Worm (Caenorhabditis elegans) whole organism, L4 larva: Measurements from ENCODE around the gene C45H4.21.

Source experiments
- F26F4.8 ChIP-seq: fragments of 200-800 bp; sonication (Bioruptor generic); conservative IDR thresholded peaks from 2 replicates; pipeline ENCODE4 v1.3.6; 2022; ENCODE audit warnings: missing genetic modification characterization, missing compliant biosample characterization
- F49E8.2 ChIP-seq: sonication (generic microtip); optimal IDR thresholded peaks from 2 replicates; lab custom pipeline; 2016; ENCODE audit warnings: missing compliant biosample characterization, mild to moderate bottlenecking, missing genetic modification characterization, borderline replicate concordance
- T26A8.4 ChIP-seq: fragments of 200-800 bp; sonication (Bioruptor generic); IDR thresholded peaks from 2 replicates; pipeline ENCODE4 v1.3.6; 2022; ENCODE audit warnings: missing genetic modification characterization, missing compliant biosample characterization
- Y105C5A.15 ChIP-seq: fragments of 200-800 bp; sonication (Bioruptor generic); IDR thresholded peaks from 2 replicates; pipeline ENCODE4 v1.3.6; 2022; ENCODE audit warnings: missing genetic modification characterization, missing compliant biosample characterization
- ZK546.5 ChIP-seq, 2 experiments: sonication (generic microtip); optimal IDR thresholded peaks; 2 replicates each; lab custom pipeline; 2017; ENCODE audit warnings: missing biosample characterization in 2 of 2, missing genetic modification characterization in 2 of 2
- aly-2 ChIP-seq: sonication (generic microtip); optimal IDR thresholded peaks from 2 replicates; lab custom pipeline; 2018; ENCODE audit warnings: missing biosample characterization, missing genetic modification characterization
- ama-1 ChIP-seq: fragments of 150-350 bp; optimal IDR thresholded peaks from 2 replicates; lab custom pipeline; 2014; ENCODE audit warnings: inconsistent platforms, mixed read lengths
- attf-4 ChIP-seq: sonication (generic microtip); optimal IDR thresholded peaks from 3 replicates; lab custom pipeline; 2017; ENCODE audit warnings: missing biosample characterization, missing genetic modification characterization
- ceh-20 ChIP-seq: fragments of 200-800 bp; sonication (Bioruptor generic); IDR thresholded peaks from 2 replicates; pipeline ENCODE4 v1.3.6; 2022; ENCODE audit warnings: missing genetic modification reagents, missing genetic modification characterization, missing compliant biosample characterization
- ceh-28 ChIP-seq: fragments of 150-350 bp; optimal IDR thresholded peaks from 2 replicates; lab custom pipeline; 2014; ENCODE audit warnings: missing biosample characterization, missing genetic modification reagents, missing genetic modification characterization
- ces-1 ChIP-seq: fragments of 150-350 bp; sonication (generic microtip); optimal IDR thresholded peaks from 4 replicates; lab custom pipeline; 2014; ENCODE audit warnings: missing biosample characterization, missing genetic modification reagents, missing genetic modification characterization
- ctbp-1 ChIP-seq: fragments of 200-800 bp; sonication (Bioruptor generic); IDR thresholded peaks from 2 replicates; pipeline ENCODE4 v1.3.6; 2022; ENCODE audit warnings: missing genetic modification reagents, missing genetic modification characterization, missing compliant biosample characterization
- daf-12 ChIP-seq: fragments of 150-350 bp; optimal IDR thresholded peaks from 2 replicates; lab custom pipeline; 2014; ENCODE audit warnings: missing biosample characterization, missing genetic modification reagents, missing genetic modification characterization
- daf-16 ChIP-seq, 3 experiments: sonication (generic microtip); optimal IDR thresholded peaks; 2 replicates each; lab custom pipeline; 2016 to 2017; ENCODE audit warnings: missing genetic modification characterization in 3 of 3, missing genetic modification reagents in 3 of 3, mild to moderate bottlenecking in 2 of 3, missing compliant biosample characterization in 2 of 3, missing biosample characterization in 1 of 3, moderate library complexity in 1 of 3
- daf-19 ChIP-seq: fragments of 200-800 bp; sonication (Bioruptor generic); conservative IDR thresholded peaks from 2 replicates; pipeline ENCODE4 v1.3.6; 2022; ENCODE audit warnings: missing genetic modification characterization, missing compliant biosample characterization
- daf-8 ChIP-seq: fragments of 200-800 bp; sonication (Bioruptor generic); IDR thresholded peaks from 2 replicates; pipeline ENCODE4 v1.3.6; 2022; ENCODE audit warnings: missing genetic modification characterization, missing compliant biosample characterization
- dmd-6 ChIP-seq: fragments of 200-800 bp; sonication (Bioruptor generic); IDR thresholded peaks from 2 replicates; pipeline ENCODE4 v1.3.6; 2022; ENCODE audit warnings: missing genetic modification reagents, missing genetic modification characterization, missing compliant biosample characterization
- dmd-8 ChIP-seq: fragments of 200-800 bp; sonication (Bioruptor generic); IDR thresholded peaks from 2 replicates; pipeline ENCODE4 v1.3.6; 2022; ENCODE audit warnings: missing genetic modification characterization, missing compliant biosample characterization
- dmd-9 ChIP-seq: fragments of 200-800 bp; sonication (Bioruptor generic); IDR thresholded peaks from 2 replicates; pipeline ENCODE4 v1.3.6; 2022; ENCODE audit warnings: missing genetic modification reagents, missing genetic modification characterization, missing compliant biosample characterization
- dve-1 ChIP-seq: sonication (generic microtip); optimal IDR thresholded peaks from 2 replicates; lab custom pipeline; 2017; ENCODE audit warnings: antibody characterized with exemption, mild to moderate bottlenecking, missing genetic modification characterization, missing compliant biosample characterization; ENCODE audit not compliant: insufficient read depth
- fkh-10 ChIP-seq: fragments of 150-350 bp; optimal IDR thresholded peaks from 2 replicates; lab custom pipeline; 2014; ENCODE audit warnings: missing biosample characterization, missing genetic modification reagents, missing genetic modification characterization
- hlh-11 ChIP-seq: fragments of 200-800 bp; sonication (Bioruptor generic); optimal IDR thresholded peaks from 2 replicates; lab custom pipeline; 2018; ENCODE audit warnings: mild to moderate bottlenecking, missing genetic modification characterization, missing compliant biosample characterization
- hmg-1.1 ChIP-seq: fragments of 200-800 bp; sonication (Bioruptor generic); IDR thresholded peaks from 2 replicates; pipeline ENCODE4 v1.3.6; 2022; ENCODE audit warnings: missing genetic modification reagents, missing genetic modification characterization, missing compliant biosample characterization
- lim-7 ChIP-seq: fragments of 200-800 bp; sonication (Bioruptor generic); IDR thresholded peaks from 2 replicates; pipeline ENCODE4 v1.3.6; 2022; ENCODE audit warnings: missing genetic modification characterization, missing compliant biosample characterization
- lin-1 ChIP-seq: fragments of 200-800 bp; sonication (Bioruptor generic); IDR thresholded peaks from 2 replicates; pipeline ENCODE4 v1.3.6; 2022; ENCODE audit warnings: missing genetic modification reagents, missing genetic modification characterization, missing compliant biosample characterization
- lin-15B ChIP-seq: fragments of 150-350 bp; sonication (generic microtip); optimal IDR thresholded peaks from 3 replicates; lab custom pipeline; 2014; ENCODE audit warnings: missing biosample characterization, missing genetic modification characterization
- lin-39 ChIP-seq: fragments of 150-350 bp; optimal IDR thresholded peaks from 2 replicates; lab custom pipeline; 2014; ENCODE audit warnings: missing biosample characterization, missing genetic modification reagents, missing genetic modification characterization
- madf-5 ChIP-seq, 2 experiments: fragments of 200-800 bp; sonication (Bioruptor generic); IDR thresholded peaks; 2 replicates each; pipeline ENCODE4 v1.3.6; 2022; ENCODE audit warnings: missing compliant biosample characterization in 2 of 2, missing genetic modification characterization in 2 of 2
- mdl-1 ChIP-seq, 2 experiments: fragments of 150-350 bp in 1 of 2; sonication (generic microtip) in 1 of 2; optimal IDR thresholded peaks; 2 replicates each; lab custom pipeline; 2014 to 2017; ENCODE audit warnings: missing biosample characterization in 2 of 2, missing genetic modification characterization in 2 of 2
- mdt-29 ChIP-seq: fragments of 200-800 bp; sonication (Bioruptor generic); IDR thresholded peaks from 2 replicates; pipeline ENCODE4 v1.3.6; 2022; ENCODE audit warnings: missing genetic modification reagents, missing genetic modification characterization, missing compliant biosample characterization
- mep-1 ChIP-seq: fragments of 150-350 bp; sonication (generic microtip); optimal IDR thresholded peaks from 3 replicates; lab custom pipeline; 2014; ENCODE audit warnings: missing biosample characterization, missing genetic modification characterization
- mes-2 ChIP-seq: sonication (generic microtip); optimal IDR thresholded peaks from 2 replicates; lab custom pipeline; 2016; ENCODE audit warnings: missing genotype, mild to moderate bottlenecking, missing genetic modification characterization, missing compliant biosample characterization; ENCODE audit not compliant: poor library complexity, severe bottlenecking
- mxl-2 ChIP-seq: fragments of 200-800 bp; sonication (Bioruptor generic); conservative IDR thresholded peaks from 2 replicates; pipeline ENCODE4 v1.3.6; 2022; ENCODE audit warnings: missing genetic modification reagents, missing genetic modification characterization, missing compliant biosample characterization
- nhr-10 ChIP-seq: fragments of 150-350 bp; optimal IDR thresholded peaks from 2 replicates; lab custom pipeline; 2014; ENCODE audit warnings: missing biosample characterization, missing genetic modification characterization
- nhr-11 ChIP-seq: fragments of 150-350 bp; optimal IDR thresholded peaks from 2 replicates; lab custom pipeline; 2014; ENCODE audit warnings: missing biosample characterization, missing genetic modification characterization
- nhr-111 ChIP-seq: fragments of 200-800 bp; sonication (Bioruptor generic); optimal IDR thresholded peaks from 2 replicates; lab custom pipeline; 2018; ENCODE audit warnings: mild to moderate bottlenecking, missing genetic modification characterization, missing compliant biosample characterization
- nhr-28 ChIP-seq: fragments of 150-350 bp; optimal IDR thresholded peaks from 2 replicates; lab custom pipeline; 2014; ENCODE audit warnings: missing biosample characterization, missing genetic modification characterization
- nhr-42 ChIP-seq: fragments of 200-800 bp; sonication (Bioruptor generic); IDR thresholded peaks from 2 replicates; pipeline ENCODE4 v1.3.6; 2022; ENCODE audit warnings: missing genetic modification characterization, missing compliant biosample characterization
- nhr-48 ChIP-seq: sonication (generic microtip); optimal IDR thresholded peaks from 2 replicates; lab custom pipeline; 2016; ENCODE audit warnings: mild to moderate bottlenecking, missing genetic modification characterization, missing compliant biosample characterization
- nhr-6 ChIP-seq: fragments of 150-350 bp; optimal IDR thresholded peaks from 2 replicates; lab custom pipeline; 2014; ENCODE audit warnings: missing biosample characterization, missing genetic modification characterization
- php-3 ChIP-seq: fragments of 200-800 bp; sonication (Bioruptor generic); IDR thresholded peaks from 2 replicates; pipeline ENCODE4 v1.3.6; 2022; ENCODE audit warnings: missing genetic modification reagents, missing genetic modification characterization, missing compliant biosample characterization
- pqm-1 ChIP-seq: sonication (generic microtip); optimal IDR thresholded peaks from 2 replicates; lab custom pipeline; 2017; ENCODE audit warnings: missing biosample characterization, missing genetic modification characterization
- snpc-1.2 ChIP-seq: fragments of 200-800 bp; sonication (Bioruptor generic); IDR thresholded peaks from 2 replicates; pipeline ENCODE4 v1.3.6; 2022; ENCODE audit warnings: missing genetic modification reagents, missing genetic modification characterization, missing compliant biosample characterization
- spr-1 ChIP-seq: sonication (generic microtip); optimal IDR thresholded peaks from 2 replicates; lab custom pipeline; 2016; ENCODE audit warnings: mild to moderate bottlenecking, missing genetic modification characterization, missing compliant biosample characterization
- spr-3 ChIP-seq: fragments of 200-800 bp; sonication (Bioruptor generic); optimal IDR thresholded peaks from 2 replicates; lab custom pipeline; 2018; ENCODE audit warnings: mild to moderate bottlenecking, missing genetic modification characterization, missing compliant biosample characterization
- tra-1 ChIP-seq: fragments of 200-800 bp; sonication (Bioruptor generic); IDR thresholded peaks from 2 replicates; pipeline ENCODE4 v1.3.6; 2022; ENCODE audit warnings: missing genetic modification reagents, missing genetic modification characterization, missing compliant biosample characterization
- unc-130 ChIP-seq: sonication (generic microtip); optimal IDR thresholded peaks from 2 replicates; lab custom pipeline; 2016; ENCODE audit warnings: missing genetic modification reagents, missing genetic modification characterization, missing compliant biosample characterization
- zip-11 ChIP-seq: fragments of 200-800 bp; sonication (Bioruptor generic); IDR thresholded peaks from 2 replicates; pipeline ENCODE4 v1.3.6; 2022; ENCODE audit warnings: missing genetic modification characterization, missing compliant biosample characterization
- ztf-7 ChIP-seq: fragments of 150-350 bp; optimal IDR thresholded peaks from 2 replicates; lab custom pipeline; 2014; ENCODE audit warnings: missing biosample characterization, missing genetic modification characterization

The C45H4.21 gene

ce11 chrV:2126554-2126953 lies 22.8 kb downstream of the C45H4.21 start:
- TF ChIP-seq madf-5 (GFP tag; IDR thresholded peaks at IDR 0.05; lab: Robert Waterston, UW) (no peak), lin-39 (tag; lab: Kevin White, UChicago) (no peak), aly-2 (no peak), zip-11 (GFP tag; lab: Robert Waterston, UW) (no peak), nhr-6 (no peak), fkh-10 (GFP tag; lab: Kevin White, UChicago) (no peak), mdl-1 (tag; optimal IDR thresholded peaks at IDR 0.05; lab: Kevin White, UChicago) (no peak), F26F4.8 (GFP tag; lab: Robert Waterston, UW) (no peak), nhr-10 (tag; lab: Kevin White, UChicago) (no peak), pqm-1 (tag; lab: Kevin White, UChicago) (no peak), ceh-28 (tag; lab: Kevin White, UChicago) (peak; percentile 13), spr-1 (tag; lab: Kevin White, UChicago) (no peak), mxl-2 (GFP tag; lab: Robert Waterston, UW) (no peak; the same call in 1 of the 2 replicates), nhr-48 (tag; lab: Kevin White, UChicago) (no peak), daf-16 (GFP tag; optimal IDR thresholded peaks at IDR 0.05; lab: Kevin White, UChicago) (no peak), daf-16 (tag; optimal IDR thresholded peaks at IDR 0.05; lab: Kevin White, UChicago) (peak; percentile 82), hmg-1.1 (GFP tag; lab: Robert Waterston, UW) (no peak), hlh-11 (no peak), dmd-6 (GFP tag; lab: Robert Waterston, UW) (peak; percentile 19; the same call in 1 of the 2 replicates), nhr-111 (GFP tag; lab: Kevin White, UChicago) (no peak), dmd-9 (GFP tag; lab: Robert Waterston, UW) (no peak), ctbp-1 (GFP tag; lab: Robert Waterston, UW) (no peak), ztf-7 (tag; lab: Kevin White, UChicago) (no peak), F49E8.2 (tag; lab: Kevin White, UChicago) (no peak), daf-8 (GFP tag; lab: Robert Waterston, UW) (no peak), lin-1 (GFP tag; lab: Robert Waterston, UW) (0 out of 2 replicates have a peak, but pooled peaks have one; percentile 13), ZK546.5 (tag; optimal IDR thresholded peaks at IDR 0.05; lab: Kevin White, UChicago) (no peak), attf-4 (tag; lab: Kevin White, UChicago) (no peak), snpc-1.2 (GFP tag; lab: Robert Waterston, UW) (no peak), mdt-29 (GFP tag; lab: Robert Waterston, UW) (no peak), T26A8.4 (no peak), dve-1 (tag; lab: Kevin White, UChicago) (no peak), lim-7 (no peak), ces-1 (no peak), Y105C5A.15 (no peak), php-3 (GFP tag; lab: Robert Waterston, UW) (no peak), nhr-28 (peak; percentile 7), nhr-11 (no peak), unc-130 (GFP tag; lab: Kevin White, UChicago) (no peak), nhr-42 (no peak), lin-15B (no peak), ama-1 (lab: Kevin White, UChicago) (no peak), dmd-8 (GFP tag; lab: Robert Waterston, UW) (no peak)

- TF ChIP-seq dmd-6 (GFP tag; lab: Robert Waterston, UW) (peak; percentile 86), spr-3 (GFP tag; lab: Kevin White, UChicago) (no peak), hlh-11 (peak; percentile 39), php-3 (GFP tag; lab: Robert Waterston, UW) (peak; percentile 94), dve-1 (tag; lab: Kevin White, UChicago) (peak; percentile 51), daf-16 (GFP tag; optimal IDR thresholded peaks at IDR 0.05; lab: Kevin White, UChicago) (no peak), daf-16 (tag; optimal IDR thresholded peaks at IDR 0.05; lab: Kevin White, UChicago) (peak; percentile 10), ceh-20 (GFP tag; lab: Robert Waterston, UW) (peak; percentile 83), daf-19 (no peak), mes-2 (tag; lab: Kevin White, UChicago) (no peak), daf-12 (tag; lab: Kevin White, UChicago) (no peak), nhr-28 (peak; percentile 1), pqm-1 (tag; lab: Kevin White, UChicago) (peak; percentile 72), mep-1 (tag; lab: Kevin White, UChicago) (no peak), tra-1 (GFP tag; lab: Robert Waterston, UW) (peak; percentile 78), madf-5 (GFP tag; IDR thresholded peaks at IDR 0.05; lab: Robert Waterston, UW) (no peak)
These were observed 26.2 kb downstream of the C45H4.21 start for ce11 chrV:2123164-2123563.
